Worm (Caenorhabditis elegans) whole organism, midembryonic: ENCODE results near the gene R04F11.3.
A peak's percentile ranks its signal among the peaks of the same experiment; 100 is the strongest.

Experiments
- T22C8.4 ChIP-seq: fragments of 200-800 bp; sonication (Bioruptor generic); IDR thresholded peaks from 2 replicates; pipeline ENCODE4 v1.3.6; 2022; ENCODE audit warnings: missing genetic modification characterization, missing compliant biosample characterization
- cog-1 ChIP-seq: sonication (generic microtip); optimal IDR thresholded peaks from 2 replicates; lab custom pipeline; 2016; ENCODE audit warnings: missing genetic modification characterization, missing compliant biosample characterization
- flt-1 ChIP-seq: fragments of 200-800 bp; sonication (Bioruptor generic); IDR thresholded peaks from 2 replicates; pipeline ENCODE4 v1.3.6; 2022; ENCODE audit warnings: missing genetic modification characterization, missing compliant biosample characterization
- klf-2 ChIP-seq: fragments of 200-800 bp; sonication (Bioruptor generic); conservative IDR thresholded peaks from 2 replicates; pipeline ENCODE4 v1.3.6; 2022; ENCODE audit warnings: missing genetic modification reagents, missing genetic modification characterization, missing compliant biosample characterization
- med-1 ChIP-seq: sonication (generic microtip); optimal IDR thresholded peaks from 2 replicates; lab custom pipeline; 2017; ENCODE audit warnings: missing genetic modification characterization, mild to moderate bottlenecking, missing compliant biosample characterization, antibody characterized with exemption, missing genetic modification reagents; ENCODE audit not compliant: insufficient read depth
- ref-1 ChIP-seq: fragments of 200-800 bp; sonication (Bioruptor generic); conservative IDR thresholded peaks from 2 replicates; pipeline ENCODE4 v1.3.6; 2022; ENCODE audit warnings: missing genetic modification reagents, missing genetic modification characterization, missing compliant biosample characterization
- tab-1 ChIP-seq: fragments of 200-800 bp; sonication (Bioruptor generic); IDR thresholded peaks from 2 replicates; pipeline ENCODE4 v1.3.6; 2022; ENCODE audit warnings: missing genetic modification characterization, missing compliant biosample characterization
- ztf-29 ChIP-seq: fragments of 200-800 bp; sonication (Bioruptor generic); IDR thresholded peaks from 2 replicates; pipeline ENCODE4 v1.3.6; 2022; ENCODE audit warnings: missing genetic modification reagents, missing genetic modification characterization, missing compliant biosample characterization

- TF ChIP-seq med-1 (GFP tag; lab: Kevin White, UChicago) (no peak), klf-2 (GFP tag; lab: Robert Waterston, UW) (no peak), T22C8.4 (GFP tag; lab: Robert Waterston, UW) (no peak), ref-1 (GFP tag; lab: Robert Waterston, UW) (peak; percentile 46; the same call in 1 of the 2 replicates), flt-1 (peak; percentile 79), ztf-29 (GFP tag; lab: Robert Waterston, UW) (no peak), tab-1 (GFP tag; lab: Robert Waterston, UW) (peak; percentile 61; the same call in 1 of the 2 replicates), cog-1 (tag; lab: Kevin White, UChicago) (no peak)
Observed at ce11 chrV:12331820-12332219, 14.8 kb upstream of the R04F11.3 start.
